Worm (Caenorhabditis elegans) whole organism, young adult: ENCODE data around the gene srbc-40.

Experiments used
- C17E4.6 ChIP-seq: fragments of 200-800 bp; sonication (Bioruptor generic); IDR thresholded peaks from 2 replicates; pipeline ENCODE4 v1.3.6; 2022; ENCODE audit warnings: missing genetic modification reagents, missing genetic modification characterization, missing compliant biosample characterization
- F23B12.7 ChIP-seq: sonication (generic microtip); optimal IDR thresholded peaks from 2 replicates; lab custom pipeline; 2017; ENCODE audit warnings: missing genetic modification characterization, mild to moderate bottlenecking, missing compliant biosample characterization, antibody characterized with exemption, moderate library complexity; ENCODE audit not compliant: insufficient read depth
- F39B2.1 ChIP-seq: fragments of 200-800 bp; sonication (Bioruptor generic); IDR thresholded peaks from 2 replicates; pipeline ENCODE4 v1.3.6; 2022; ENCODE audit warnings: missing genetic modification reagents, missing genetic modification characterization, missing compliant biosample characterization
- F55B11.4 ChIP-seq: sonication (generic microtip); optimal IDR thresholded peaks from 2 replicates; lab custom pipeline; 2016; ENCODE audit warnings: missing compliant biosample characterization, missing genetic modification characterization, borderline replicate concordance; ENCODE audit not compliant: insufficient read depth
- F57A8.1 ChIP-seq: fragments of 200-800 bp; sonication (Bioruptor generic); optimal IDR thresholded peaks from 2 replicates; lab custom pipeline; 2018; ENCODE audit warnings: mild to moderate bottlenecking, missing genetic modification characterization, moderate library complexity, missing compliant biosample characterization
- K11D2.4 ChIP-seq: fragments of 200-800 bp; sonication (Bioruptor generic); IDR thresholded peaks from 2 replicates; pipeline ENCODE4 v1.3.6; 2022; ENCODE audit warnings: missing genetic modification reagents, missing genetic modification characterization, missing compliant biosample characterization
- Y53G8AR.9 ChIP-seq: fragments of 200-800 bp; sonication (Bioruptor generic); conservative IDR thresholded peaks from 2 replicates; pipeline ENCODE4 v1.3.6; 2022; ENCODE audit warnings: missing genetic modification reagents, missing genetic modification characterization, missing compliant biosample characterization
- Y67H2A.10 ChIP-seq: fragments of 200-800 bp; sonication (Bioruptor generic); conservative IDR thresholded peaks from 2 replicates; pipeline ENCODE4 v1.3.6; 2022; ENCODE audit warnings: missing genetic modification reagents, missing genetic modification characterization, missing compliant biosample characterization
- Y79H2A.3 ChIP-seq: fragments of 200-800 bp; sonication (Bioruptor generic); conservative IDR thresholded peaks from 2 replicates; pipeline ENCODE4 v1.3.6; 2022; ENCODE audit warnings: missing genetic modification reagents, missing genetic modification characterization, missing compliant biosample characterization
- akir-1 ChIP-seq: fragments of 200-800 bp; sonication (Bioruptor generic); optimal IDR thresholded peaks from 2 replicates; lab custom pipeline; 2018; ENCODE audit warnings: mild to moderate bottlenecking, missing genetic modification characterization, moderate library complexity, missing compliant biosample characterization
- ama-1 ChIP-seq, 3 experiments: fragments of 150-350 bp in 1 of 3; sonication (generic microtip) in 2 of 3; optimal IDR thresholded peaks; 2 replicates each; lab custom pipeline; 2014 to 2018; ENCODE audit warnings: missing biosample characterization in 2 of 3, missing genetic modification characterization in 2 of 3, missing genetic modification reagents in 2 of 3
- attf-5 ChIP-seq: fragments of 200-800 bp; sonication (Bioruptor generic); optimal IDR thresholded peaks from 2 replicates; lab custom pipeline; 2018; ENCODE audit warnings: mild to moderate bottlenecking, missing genetic modification characterization, missing compliant biosample characterization
- attf-6 ChIP-seq: fragments of 200-800 bp; sonication (Bioruptor generic); IDR thresholded peaks from 2 replicates; pipeline ENCODE4 v1.3.6; 2022; ENCODE audit warnings: missing genetic modification reagents, missing genetic modification characterization, missing compliant biosample characterization
- bed-2 ChIP-seq: fragments of 200-800 bp; sonication (Bioruptor generic); IDR thresholded peaks from 2 replicates; pipeline ENCODE4 v1.3.6; 2022; ENCODE audit warnings: missing genetic modification reagents, missing genetic modification characterization, missing compliant biosample characterization
- ceh-40 ChIP-seq: fragments of 200-800 bp; sonication (Bioruptor generic); IDR thresholded peaks from 2 replicates; pipeline ENCODE4 v1.3.6; 2022; ENCODE audit warnings: missing genetic modification characterization, missing compliant biosample characterization
- ceh-58 ChIP-seq: fragments of 200-800 bp; sonication (Bioruptor generic); IDR thresholded peaks from 2 replicates; pipeline ENCODE4 v1.3.6; 2022; ENCODE audit warnings: missing genetic modification characterization, missing compliant biosample characterization
- ceh-91 ChIP-seq: fragments of 200-800 bp; sonication (Bioruptor generic); IDR thresholded peaks from 2 replicates; pipeline ENCODE4 v1.3.6; 2022; ENCODE audit warnings: missing genetic modification reagents, missing genetic modification characterization, missing compliant biosample characterization
- dpff-1 ChIP-seq: sonication (generic microtip); optimal IDR thresholded peaks from 2 replicates; lab custom pipeline; 2017; ENCODE audit warnings: mild to moderate bottlenecking, missing genetic modification characterization, missing compliant biosample characterization
- dpl-1 ChIP-seq: fragments of 150-350 bp; optimal IDR thresholded peaks from 2 replicates; lab custom pipeline; 2014; ENCODE audit warnings: missing biosample characterization, missing genetic modification reagents, missing genetic modification characterization
- egl-18 ChIP-seq: fragments of 200-800 bp; sonication (Bioruptor generic); IDR thresholded peaks from 2 replicates; pipeline ENCODE4 v1.3.6; 2022; ENCODE audit warnings: missing genetic modification reagents, missing genetic modification characterization, missing compliant biosample characterization
- egl-44 ChIP-seq: fragments of 200-800 bp; sonication (Bioruptor generic); IDR thresholded peaks from 2 replicates; pipeline ENCODE4 v1.3.6; 2022; ENCODE audit warnings: missing genetic modification reagents, missing genetic modification characterization, missing compliant biosample characterization
- ekl-4 ChIP-seq: fragments of 200-800 bp; sonication (Bioruptor generic); IDR thresholded peaks from 2 replicates; pipeline ENCODE4 v1.3.6; 2022; ENCODE audit warnings: missing genetic modification reagents, missing genetic modification characterization, missing compliant biosample characterization
- ets-4 ChIP-seq: fragments of 200-800 bp; sonication (Bioruptor generic); optimal IDR thresholded peaks from 2 replicates; lab custom pipeline; 2018; ENCODE audit warnings: mild to moderate bottlenecking, missing genetic modification characterization, missing compliant biosample characterization
- hlh-26 ChIP-seq: fragments of 200-800 bp; sonication (Bioruptor generic); conservative IDR thresholded peaks from 2 replicates; pipeline ENCODE4 v1.3.6; 2022; ENCODE audit warnings: missing genetic modification reagents, missing genetic modification characterization, missing compliant biosample characterization
- hmg-1.2 ChIP-seq: fragments of 200-800 bp; sonication (Bioruptor generic); IDR thresholded peaks from 2 replicates; pipeline ENCODE4 v1.3.6; 2022; ENCODE audit warnings: missing genetic modification reagents, missing genetic modification characterization, missing compliant biosample characterization
- lag-1 ChIP-seq: fragments of 200-800 bp; sonication (Bioruptor generic); IDR thresholded peaks from 2 replicates; pipeline ENCODE4 v1.3.6; 2022; ENCODE audit warnings: missing genetic modification reagents, missing genetic modification characterization, missing compliant biosample characterization
- lir-1 ChIP-seq: fragments of 200-800 bp; sonication (Bioruptor generic); conservative IDR thresholded peaks from 2 replicates; pipeline ENCODE4 v1.3.6; 2022; ENCODE audit warnings: missing genetic modification reagents, missing genetic modification characterization, missing compliant biosample characterization
- lsy-27 ChIP-seq: sonication (generic microtip); optimal IDR thresholded peaks from 2 replicates; lab custom pipeline; 2017; ENCODE audit warnings: missing genetic modification characterization, mild to moderate bottlenecking, missing compliant biosample characterization, antibody characterized with exemption, missing genotype, borderline replicate concordance; ENCODE audit not compliant: insufficient read depth
- madf-8 ChIP-seq: fragments of 200-800 bp; sonication (Bioruptor generic); conservative IDR thresholded peaks from 2 replicates; pipeline ENCODE4 v1.3.6; 2022; ENCODE audit warnings: missing genetic modification reagents, missing genetic modification characterization, missing compliant biosample characterization
- mcd-1 ChIP-seq: fragments of 200-800 bp; sonication (Bioruptor generic); IDR thresholded peaks from 2 replicates; pipeline ENCODE4 v1.3.6; 2022; ENCODE audit warnings: missing genetic modification reagents, missing genetic modification characterization, missing compliant biosample characterization
- nfya-2 ChIP-seq: fragments of 200-800 bp; sonication (Bioruptor generic); IDR thresholded peaks from 2 replicates; pipeline ENCODE4 v1.3.6; 2022; ENCODE audit warnings: missing genetic modification reagents, missing genetic modification characterization, missing compliant biosample characterization
- nfyb-1 ChIP-seq: fragments of 200-800 bp; sonication (Bioruptor generic); IDR thresholded peaks from 2 replicates; pipeline ENCODE4 v1.3.6; 2022; ENCODE audit warnings: missing genetic modification reagents, missing genetic modification characterization, missing compliant biosample characterization
- nhr-27 ChIP-seq: fragments of 200-800 bp; sonication (Bioruptor generic); optimal IDR thresholded peaks from 2 replicates; lab custom pipeline; 2018; ENCODE audit warnings: mild to moderate bottlenecking, missing genetic modification characterization, moderate library complexity, missing compliant biosample characterization
- rpc-1 ChIP-seq, 2 experiments: fragments of 150-350 bp in 1 of 2; sonication (generic microtip) in 1 of 2; optimal IDR thresholded peaks; 2 replicates each; lab custom pipeline; 2014 to 2018; ENCODE audit warnings: missing biosample characterization in 1 of 2, missing genetic modification characterization in 1 of 2, missing genetic modification reagents in 1 of 2, missing genotype in 1 of 2
- sdz-38 ChIP-seq: sonication (generic microtip); optimal IDR thresholded peaks from 2 replicates; lab custom pipeline; 2016; ENCODE audit warnings: missing genotype, missing genetic modification characterization, missing compliant biosample characterization
- sea-2 ChIP-seq: fragments of 200-800 bp; sonication (Bioruptor generic); IDR thresholded peaks from 2 replicates; pipeline ENCODE4 v1.3.6; 2022; ENCODE audit warnings: missing genetic modification characterization, missing compliant biosample characterization
- snpc-1.3 ChIP-seq: sonication (generic microtip); optimal IDR thresholded peaks from 2 replicates; lab custom pipeline; 2017; ENCODE audit warnings: missing genetic modification characterization, mild to moderate bottlenecking, missing compliant biosample characterization, antibody characterized with exemption, moderate library complexity, missing genotype, missing genetic modification reagents; ENCODE audit not compliant: insufficient read depth
- snpc-4 ChIP-seq, 5 experiments: fragments of 150-350 bp in 1 of 5; sonication (generic microtip) in 4 of 5; optimal IDR thresholded peaks; 2 replicates each; lab custom pipeline; 2014 to 2018; ENCODE audit warnings: missing genetic modification characterization in 5 of 5, missing biosample characterization in 3 of 5, antibody characterized with exemption in 2 of 5, mild to moderate bottlenecking in 2 of 5, missing compliant biosample characterization in 2 of 5, missing genotype in 2 of 5, moderate library complexity in 2 of 5, missing genetic modification reagents in 1 of 5
- somi-1 ChIP-seq: fragments of 200-800 bp; sonication (Bioruptor generic); optimal IDR thresholded peaks from 2 replicates; lab custom pipeline; 2018; ENCODE audit warnings: mild to moderate bottlenecking, missing genetic modification characterization, missing compliant biosample characterization
- tlf-1 ChIP-seq: fragments of 200-800 bp; sonication (Bioruptor generic); optimal IDR thresholded peaks from 2 replicates; lab custom pipeline; 2018; ENCODE audit warnings: mild to moderate bottlenecking, missing genetic modification characterization, missing compliant biosample characterization
- unc-130 ChIP-seq: sonication (generic microtip); optimal IDR thresholded peaks from 2 replicates; lab custom pipeline; 2016; ENCODE audit warnings: missing genetic modification reagents, missing genetic modification characterization, missing compliant biosample characterization
- zim-3 ChIP-seq: sonication (generic microtip); optimal IDR thresholded peaks from 2 replicates; lab custom pipeline; 2017; ENCODE audit warnings: mild to moderate bottlenecking, missing genetic modification characterization, moderate library complexity, missing compliant biosample characterization
- ztf-18 ChIP-seq: sonication (generic microtip); optimal IDR thresholded peaks from 2 replicates; lab custom pipeline; 2016; ENCODE audit warnings: missing genotype, mild to moderate bottlenecking, missing genetic modification characterization, missing compliant biosample characterization

srbc-40 gene

ce11 chrV:738770-739169 lies 19.1 kb upstream of the srbc-40 start, which contains the start of gene srj-24:
srj-24 (minus strand) TSS chrV:738870.
- TF ChIP-seq ceh-40: no peak
- TF ChIP-seq ama-1 (optimal IDR thresholded peaks at IDR 0.05; lab: Kevin White, UChicago): no peak
- no peak for TF ChIP-seq ama-1 (GFP tag; optimal IDR thresholded peaks at IDR 0.05; lab: Kevin White, UChicago)
- TF ChIP-seq C17E4.6 (GFP tag; lab: Robert Waterston, UW): no peak
- no peak for TF ChIP-seq lir-1 (GFP tag; lab: Robert Waterston, UW)
- no peak for TF ChIP-seq ceh-58 (GFP tag; lab: Robert Waterston, UW)
- no peak for TF ChIP-seq egl-18 (GFP tag; lab: Robert Waterston, UW)

ce11 chrV:736171-736570 lies 16.5 kb upstream of the srbc-40 start, which contains the start of gene srj-25:
srj-25 (minus strand) TSS chrV:736271.
- TF ChIP-seq Y79H2A.3 (GFP tag; lab: Robert Waterston, UW): no peak
- no peak for TF ChIP-seq nfya-2 (GFP tag; lab: Robert Waterston, UW)
- no peak for TF ChIP-seq K11D2.4 (GFP tag; lab: Robert Waterston, UW)
- no peak for TF ChIP-seq bed-2

ce11 chrV:731330-731729 lies 11.7 kb upstream of the srbc-40 start:
- TF ChIP-seq attf-6: no peak
- no peak for TF ChIP-seq madf-8 (GFP tag; lab: Robert Waterston, UW)
- TF ChIP-seq dpl-1 (GFP tag; lab: Kevin White, UChicago): no peak
- peak; percentile 84 for TF ChIP-seq ets-4 (GFP tag; lab: Kevin White, UChicago)
- TF ChIP-seq sea-2 (GFP tag; lab: Robert Waterston, UW): 0 out of 2 replicates have a peak, but pooled peaks have one; percentile 11
- TF ChIP-seq hlh-26: no peak
- TF ChIP-seq tlf-1 (GFP tag; lab: Kevin White, UChicago): peak; percentile 84
- no peak for TF ChIP-seq zim-3 (tag; lab: Kevin White, UChicago)
- TF ChIP-seq egl-44: peak; percentile 88; the same call in 1 of the 2 replicates
- peak; percentile 73 for TF ChIP-seq mcd-1 (GFP tag; lab: Robert Waterston, UW)
- no peak for TF ChIP-seq lsy-27
- peak; percentile 89 for TF ChIP-seq nfyb-1 (GFP tag; lab: Robert Waterston, UW)
- TF ChIP-seq F57A8.1 (GFP tag; lab: Kevin White, UChicago): no peak
- no peak for TF ChIP-seq sdz-38 (tag; lab: Kevin White, UChicago)
- TF ChIP-seq F55B11.4 (tag; lab: Kevin White, UChicago): no peak
- no peak for TF ChIP-seq F39B2.1 (GFP tag; lab: Robert Waterston, UW)
- no peak for TF ChIP-seq dpff-1
- no peak for TF ChIP-seq Y67H2A.10 (GFP tag; lab: Robert Waterston, UW)
- peak; percentile 78 for TF ChIP-seq ekl-4
- TF ChIP-seq nfya-2 (GFP tag; lab: Robert Waterston, UW): no peak
- no peak for TF ChIP-seq lag-1 (GFP tag; lab: Robert Waterston, UW)
- TF ChIP-seq somi-1 (GFP tag; lab: Kevin White, UChicago): peak; percentile 89
- no peak for TF ChIP-seq akir-1
- TF ChIP-seq F23B12.7 (tag; lab: Kevin White, UChicago): no peak
- TF ChIP-seq snpc-4 (GFP tag; optimal IDR thresholded peaks at IDR 0.05; lab: Kevin White, UChicago): no peak
- TF ChIP-seq snpc-4 (tag; optimal IDR thresholded peaks at IDR 0.05; lab: Kevin White, UChicago): peak in 2 of 4 experiments; percentile 41 to 47
- peak; percentile 81 for TF ChIP-seq attf-5 (GFP tag; lab: Kevin White, UChicago)
- peak; percentile 85 for TF ChIP-seq hmg-1.2 (GFP tag; lab: Robert Waterston, UW)
- TF ChIP-seq snpc-1.3 (tag; lab: Kevin White, UChicago): no peak
- peak; percentile 75; the same call in 1 of the 2 replicates for TF ChIP-seq Y53G8AR.9 (GFP tag; lab: Robert Waterston, UW)
- no peak for TF ChIP-seq ceh-91 (GFP tag; lab: Robert Waterston, UW)
- TF ChIP-seq unc-130: no peak
- TF ChIP-seq ama-1 (optimal IDR thresholded peaks at IDR 0.05; lab: Kevin White, UChicago): peak; percentile 1
- no peak for TF ChIP-seq ama-1 (GFP tag; optimal IDR thresholded peaks at IDR 0.05; lab: Kevin White, UChicago)
- TF ChIP-seq ztf-18 (tag; lab: Kevin White, UChicago): no peak
- TF ChIP-seq nhr-27: no peak
- no peak for TF ChIP-seq rpc-1 (optimal IDR thresholded peaks at IDR 0.05; lab: Kevin White, UChicago)
- TF ChIP-seq rpc-1 (tag; optimal IDR thresholded peaks at IDR 0.05; lab: Kevin White, UChicago): no peak
